Worm (Caenorhabditis elegans): Measurements from ENCODE around the gene ace-1.

DNA sequence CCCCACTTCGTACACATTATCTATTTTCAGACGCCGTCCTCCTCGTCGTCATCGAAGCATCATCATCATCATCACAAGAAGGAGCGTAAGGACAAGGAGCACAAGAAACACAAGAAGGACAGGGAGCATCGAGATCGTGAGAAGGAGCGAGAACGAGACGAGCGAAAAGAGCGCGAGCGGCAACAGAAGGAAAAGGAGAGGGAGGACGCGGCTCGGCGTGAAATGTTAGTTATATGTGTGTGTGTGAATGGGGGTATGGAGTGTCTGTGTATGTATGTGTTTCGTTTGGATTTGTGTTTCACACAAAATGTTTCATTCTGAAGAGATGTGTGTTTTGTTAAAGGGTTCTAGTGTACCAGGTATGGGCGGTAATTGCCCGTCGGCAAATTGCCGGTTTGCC, 24.8 kb upstream of the ace-1 start:
- TF ChIP-seq nhr-12 (tag; optimal IDR thresholded peaks at IDR 0.05) (no peak), ceh-82 (tag; optimal IDR thresholded peaks at IDR 0.05) (no peak), ztf-11 (tag; optimal IDR thresholded peaks at IDR 0.05) (no peak)
